Worm (Caenorhabditis elegans): Measurements from ENCODE around the gene Y116A8C.469.

The Y116A8C.469 gene

DNA sequence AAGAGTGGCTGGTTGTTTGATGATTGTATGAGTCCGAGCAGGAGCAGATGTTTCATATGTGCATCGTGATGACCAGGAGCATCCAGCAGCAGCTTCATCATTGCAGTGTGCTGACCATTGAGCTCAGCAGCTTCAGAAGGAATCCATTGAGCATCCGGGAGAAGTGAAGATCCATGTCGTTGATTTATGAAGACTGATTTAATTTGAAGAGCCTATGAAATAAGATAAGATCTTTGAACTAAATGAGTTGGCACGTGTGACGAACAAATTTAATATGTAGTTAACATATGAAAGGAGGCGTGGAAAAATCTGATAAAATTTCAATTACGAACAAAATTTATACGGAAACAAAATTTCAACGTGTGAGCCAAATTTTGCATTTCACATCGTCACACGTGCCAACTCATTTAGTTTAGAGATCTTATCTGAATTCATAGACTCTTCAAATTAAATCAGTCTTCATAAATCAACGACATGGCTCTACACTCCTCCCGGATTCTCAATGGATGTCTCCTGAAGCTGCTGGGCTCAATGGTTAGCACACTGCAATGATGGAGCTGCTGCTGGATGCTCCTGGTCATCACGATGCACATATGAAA, at the start of gene Y116A8C.469, which contains the start of gene Y116A8C.468:
Y116A8C.469 (minus strand) TSS at position 101 of the 599 bp plus-strand sequence.
Y116A8C.468 (plus strand) TSS at position 549 of the 599 bp plus-strand sequence.
- TF ChIP-seq med-1 (GFP tag; optimal IDR thresholded peaks at IDR 0.05; ENCODE audit: insufficient read depth) = no peak
- no peak for TF ChIP-seq tab-1 (GFP tag; IDR thresholded peaks at IDR 0.05)
- no peak for TF ChIP-seq ztf-23 (GFP tag; IDR thresholded peaks at IDR 0.05)
- TF ChIP-seq flt-1 (GFP tag; IDR thresholded peaks at IDR 0.05) = no peak
- no peak for TF ChIP-seq ztf-29 (GFP tag; IDR thresholded peaks at IDR 0.05)
- TF ChIP-seq ref-1 (GFP tag; conservative IDR thresholded peaks at IDR 0.05) = no peak
- no peak for TF ChIP-seq klf-2 (GFP tag; conservative IDR thresholded peaks at IDR 0.05)
- no peak for TF ChIP-seq cog-1 (tag; optimal IDR thresholded peaks at IDR 0.05)
- TF ChIP-seq T22C8.4 (GFP tag; IDR thresholded peaks at IDR 0.05) = no peak

ce11 chrIV:16962445-16962844, 44.7 kb upstream of the Y116A8C.469 start:
- no peak for TF ChIP-seq klf-2 (GFP tag; conservative IDR thresholded peaks at IDR 0.05)
- TF ChIP-seq T22C8.4 (GFP tag; IDR thresholded peaks at IDR 0.05) = peak; percentile 48; the same call in 1 of the 2 replicates
- no peak for TF ChIP-seq med-1 (GFP tag; optimal IDR thresholded peaks at IDR 0.05; ENCODE audit: insufficient read depth)

DNA sequence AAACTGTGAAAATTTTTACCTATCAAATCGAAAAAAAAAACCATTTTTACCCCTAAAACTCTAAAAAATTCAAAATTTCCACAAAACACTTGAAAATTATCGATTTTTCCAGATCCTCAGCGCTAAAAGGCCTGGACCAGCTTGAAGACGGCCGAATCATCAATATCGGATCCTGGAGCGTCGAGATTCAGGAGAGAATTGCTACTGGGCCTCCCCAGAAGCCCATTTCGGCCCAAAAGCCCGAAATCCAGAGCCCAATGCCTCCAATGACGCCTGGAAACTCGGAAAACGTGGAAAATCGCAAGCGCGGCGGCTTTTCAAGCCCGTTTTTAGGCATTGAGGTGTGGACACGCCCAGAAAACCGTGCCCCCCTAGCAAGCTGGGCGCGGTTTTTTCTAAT, 34.7 kb upstream of the Y116A8C.469 start:
- TF ChIP-seq ref-1 (GFP tag; conservative IDR thresholded peaks at IDR 0.05) (no peak), T22C8.4 (GFP tag; IDR thresholded peaks at IDR 0.05) (0 out of 2 replicates have a peak, but pooled peaks have one; percentile 46), ztf-23 (GFP tag; IDR thresholded peaks at IDR 0.05) (no peak)

DNA sequence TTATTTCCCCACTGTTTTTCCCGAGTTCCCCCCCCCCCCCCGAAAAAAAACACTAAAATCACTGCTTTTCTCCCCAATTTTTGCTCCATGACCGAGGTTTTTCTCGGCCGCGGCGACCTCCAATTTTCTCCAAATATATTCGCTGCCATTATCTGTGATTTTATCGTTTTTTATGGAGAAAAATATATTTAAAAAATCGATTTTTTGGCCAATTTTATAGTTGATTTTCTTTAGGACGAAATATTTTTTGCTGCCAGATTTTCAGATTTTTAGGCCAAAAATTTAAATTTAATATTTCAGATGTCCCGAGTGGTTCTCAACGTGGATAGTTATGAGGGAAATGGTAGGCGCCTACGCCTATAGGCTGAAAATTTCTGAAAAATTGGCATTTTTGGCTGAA, 32.0 kb upstream of the Y116A8C.469 start, which contains the start of gene rad-54.B:
rad-54.B (plus strand) TSS at position 301 of the 400 bp plus-strand sequence.
- TF ChIP-seq ref-1 (GFP tag; conservative IDR thresholded peaks at IDR 0.05) (no peak), ztf-29 (GFP tag; IDR thresholded peaks at IDR 0.05) (no peak), cog-1 (tag; optimal IDR thresholded peaks at IDR 0.05) (no peak), flt-1 (GFP tag; IDR thresholded peaks at IDR 0.05) (no peak), klf-2 (GFP tag; conservative IDR thresholded peaks at IDR 0.05) (no peak), tab-1 (GFP tag; IDR thresholded peaks at IDR 0.05) (no peak)

DNA sequence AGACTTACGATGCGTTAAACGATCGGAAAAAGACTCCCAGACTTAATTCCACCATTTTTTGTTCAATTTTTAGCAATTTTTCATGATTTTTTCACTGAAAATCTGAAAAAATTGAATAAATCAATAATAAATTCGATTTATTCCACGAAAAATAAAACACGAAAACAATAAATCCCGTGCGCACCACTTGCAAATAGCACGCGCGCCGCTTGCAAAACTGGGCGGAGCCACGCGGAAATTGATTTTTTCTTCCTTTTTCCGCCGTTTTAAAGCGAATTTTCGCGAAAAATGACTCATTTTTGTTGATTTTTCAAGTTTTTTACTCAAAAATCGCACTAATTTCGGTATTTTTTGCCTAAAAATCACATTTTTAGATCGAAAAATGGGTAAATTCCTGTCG, 29.0 kb upstream of the Y116A8C.469 start, which contains the start of the genes Y116A8C.9 and arf-6:
Y116A8C.9 (minus strand) TSS at position 55 of the 400 bp plus-strand sequence.
arf-6 (plus strand) TSS at position 375 of the 400 bp plus-strand sequence.
- TF ChIP-seq ref-1 (GFP tag; conservative IDR thresholded peaks at IDR 0.05) (no peak), cog-1 (tag; optimal IDR thresholded peaks at IDR 0.05) (peak; percentile 1), klf-2 (GFP tag; conservative IDR thresholded peaks at IDR 0.05) (peak; percentile 77; the same call in 1 of the 2 replicates), med-1 (GFP tag; optimal IDR thresholded peaks at IDR 0.05; ENCODE audit: insufficient read depth) (peak; percentile 84), flt-1 (GFP tag; IDR thresholded peaks at IDR 0.05) (peak; percentile 81), T22C8.4 (GFP tag; IDR thresholded peaks at IDR 0.05) (peak; percentile 87), ztf-29 (GFP tag; IDR thresholded peaks at IDR 0.05) (no peak), ztf-23 (GFP tag; IDR thresholded peaks at IDR 0.05) (peak; percentile 76), tab-1 (GFP tag; IDR thresholded peaks at IDR 0.05) (peak; percentile 67; the same call in 1 of the 2 replicates)

ce11 chrIV:16939001-16939400, 21.3 kb upstream of the Y116A8C.469 start, which contains the start of gene Y116A8C.10:
TSS of gene Y116A8C.10 (minus strand) at chrIV:16939101.
- TF ChIP-seq cog-1 (tag; optimal IDR thresholded peaks at IDR 0.05) = no peak
- no peak for TF ChIP-seq flt-1 (GFP tag; IDR thresholded peaks at IDR 0.05)

DNA sequence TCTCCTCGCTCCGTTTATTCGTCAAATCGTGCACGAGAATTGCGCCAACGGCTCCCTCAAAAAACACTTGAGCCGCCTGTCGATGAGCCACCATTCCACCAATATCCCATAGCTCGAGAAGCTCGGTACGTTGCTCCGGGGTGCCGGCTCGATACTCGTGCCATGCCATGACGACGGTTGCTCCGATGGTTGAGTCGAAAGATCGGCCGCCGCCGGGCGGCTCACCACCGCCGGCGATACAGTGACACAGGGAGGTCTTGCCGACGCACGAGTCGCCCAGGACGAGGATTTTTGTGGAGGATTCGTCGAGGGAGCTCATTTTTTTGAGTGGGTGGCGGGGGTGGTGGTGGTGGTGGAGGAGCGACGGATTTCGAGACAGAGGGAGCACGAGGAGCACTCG, 18.3 kb upstream of the Y116A8C.469 start:
- TF ChIP-seq ref-1 (GFP tag; conservative IDR thresholded peaks at IDR 0.05) (no peak), cog-1 (tag; optimal IDR thresholded peaks at IDR 0.05) (no peak), T22C8.4 (GFP tag; IDR thresholded peaks at IDR 0.05) (no peak)

DNA sequence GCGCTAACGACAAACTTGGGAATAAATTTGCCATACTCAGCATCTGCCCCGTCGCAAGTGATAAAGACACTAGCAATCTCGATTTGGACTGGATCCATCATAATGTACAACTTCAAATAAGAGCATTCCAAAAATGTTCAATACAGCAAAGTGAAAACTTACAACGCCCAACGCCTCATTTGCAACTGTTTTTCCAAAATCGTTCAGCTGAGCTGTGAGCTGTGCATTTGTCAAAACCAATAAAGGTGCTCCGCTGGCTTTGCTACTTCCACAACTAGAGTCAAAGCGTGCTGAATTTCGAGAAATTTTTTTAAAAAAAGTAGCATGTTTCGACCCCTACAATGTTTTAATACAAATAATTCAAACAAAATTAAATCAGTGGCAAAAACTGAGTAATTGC, 13.3 kb upstream of the Y116A8C.469 start, which contains the start of gene Y116A8C.49:
Y116A8C.49 (minus strand) TSS at position 101 of the 400 bp plus-strand sequence.
- TF ChIP-seq ztf-23 (GFP tag; IDR thresholded peaks at IDR 0.05) = no peak
- TF ChIP-seq tab-1 (GFP tag; IDR thresholded peaks at IDR 0.05) = no peak
- no peak for TF ChIP-seq T22C8.4 (GFP tag; IDR thresholded peaks at IDR 0.05)
- TF ChIP-seq ref-1 (GFP tag; conservative IDR thresholded peaks at IDR 0.05) = no peak
- TF ChIP-seq klf-2 (GFP tag; conservative IDR thresholded peaks at IDR 0.05) = no peak
- TF ChIP-seq med-1 (GFP tag; optimal IDR thresholded peaks at IDR 0.05; ENCODE audit: insufficient read depth) = no peak
- TF ChIP-seq flt-1 (GFP tag; IDR thresholded peaks at IDR 0.05) = no peak
- no peak for TF ChIP-seq cog-1 (tag; optimal IDR thresholded peaks at IDR 0.05)
- no peak for TF ChIP-seq ztf-29 (GFP tag; IDR thresholded peaks at IDR 0.05)

- TF ChIP-seq flt-1 (GFP tag; IDR thresholded peaks at IDR 0.05) (no peak), med-1 (GFP tag; optimal IDR thresholded peaks at IDR 0.05; ENCODE audit: insufficient read depth) (no peak)
These were observed 8.8 kb upstream of the Y116A8C.469 start for ce11 chrIV:16926558-16926957.

DNA sequence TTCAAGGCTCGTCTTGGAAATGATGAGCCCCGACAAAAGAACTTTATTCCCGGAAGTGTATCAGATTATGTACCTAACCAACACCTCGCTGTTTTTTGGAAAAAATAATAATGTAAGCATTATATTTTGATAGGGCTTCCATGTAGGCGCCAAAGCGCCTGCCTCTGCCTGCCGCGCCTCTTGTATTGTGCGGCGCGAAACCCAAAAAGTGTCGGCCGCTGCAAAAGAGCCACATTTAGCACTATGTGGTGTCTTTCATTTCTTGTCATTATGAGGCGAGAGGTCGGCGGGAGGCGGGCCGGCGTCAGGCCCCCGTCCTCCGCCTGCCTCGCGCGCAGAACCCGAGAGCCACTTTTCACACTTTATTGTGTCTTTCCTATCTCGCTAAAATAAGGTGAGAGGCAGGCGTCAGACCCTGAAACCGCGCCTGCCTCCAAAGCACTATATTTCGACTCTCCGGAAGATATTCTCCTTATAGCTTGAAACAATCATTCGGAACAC, 7.7 kb upstream of the Y116A8C.469 start:
- TF ChIP-seq cog-1 (tag; optimal IDR thresholded peaks at IDR 0.05) (no peak), ztf-29 (GFP tag; IDR thresholded peaks at IDR 0.05) (no peak), T22C8.4 (GFP tag; IDR thresholded peaks at IDR 0.05) (no peak), tab-1 (GFP tag; IDR thresholded peaks at IDR 0.05) (no peak), ztf-23 (GFP tag; IDR thresholded peaks at IDR 0.05) (no peak), klf-2 (GFP tag; conservative IDR thresholded peaks at IDR 0.05) (no peak)

DNA sequence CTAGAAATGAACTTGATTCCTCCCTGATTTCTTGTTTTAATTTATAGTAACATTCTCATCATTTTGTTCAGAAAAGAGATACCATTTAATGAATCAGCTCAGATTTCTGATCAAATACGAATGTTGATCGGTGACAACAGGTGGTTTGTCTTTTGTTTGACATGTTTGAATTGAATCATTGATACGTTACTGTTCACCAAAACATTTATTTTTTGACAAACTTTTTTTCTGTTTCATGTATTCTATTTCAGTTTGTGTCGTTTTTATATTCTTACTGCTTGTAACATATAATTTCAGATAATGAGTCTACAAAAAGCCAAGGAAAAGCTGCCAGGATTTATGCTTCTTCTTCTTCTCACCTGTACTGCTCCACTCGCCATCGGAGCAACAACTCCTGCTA, 6.4 kb upstream of the Y116A8C.469 start, which contains the start of gene nep-24:
nep-24 (plus strand) TSS at position 301 of the 400 bp plus-strand sequence.
- TF ChIP-seq cog-1 (tag; optimal IDR thresholded peaks at IDR 0.05) = no peak
- no peak for TF ChIP-seq T22C8.4 (GFP tag; IDR thresholded peaks at IDR 0.05)
- TF ChIP-seq ztf-29 (GFP tag; IDR thresholded peaks at IDR 0.05) = no peak
- TF ChIP-seq klf-2 (GFP tag; conservative IDR thresholded peaks at IDR 0.05) = no peak
- no peak for TF ChIP-seq flt-1 (GFP tag; IDR thresholded peaks at IDR 0.05)
- TF ChIP-seq tab-1 (GFP tag; IDR thresholded peaks at IDR 0.05) = no peak
- no peak for TF ChIP-seq ztf-23 (GFP tag; IDR thresholded peaks at IDR 0.05)
- no peak for TF ChIP-seq med-1 (GFP tag; optimal IDR thresholded peaks at IDR 0.05; ENCODE audit: insufficient read depth)
- TF ChIP-seq ref-1 (GFP tag; conservative IDR thresholded peaks at IDR 0.05) = no peak
